Fruit fly (Drosophila melanogaster) whole organism, embryonic: ENCODE measurements around the gene CG32280.

ENCODE experiments used
- Blimp-1 ChIP-seq: fragments of 200-800 bp; sonication (Bioruptor generic); optimal IDR thresholded peaks from 3 replicates; lab custom pipeline; 2018; ENCODE audit warnings: missing biosample characterization, missing genetic modification characterization, mild to moderate bottlenecking, moderate library complexity, missing genetic modification reagents
- BtbVII ChIP-seq: fragments of 200-800 bp; sonication (Bioruptor generic); optimal IDR thresholded peaks from 3 replicates; lab custom pipeline; 2017; ENCODE audit warnings: missing biosample characterization, mild to moderate bottlenecking, missing genetic modification characterization
- Bteb2 ChIP-seq: fragments of 200-800 bp; sonication (Bioruptor generic); optimal IDR thresholded peaks from 2 replicates; lab custom pipeline; 2016; ENCODE audit warnings: missing biosample characterization, missing genetic modification characterization
- CG10462 ChIP-seq: fragments of 200-800 bp; sonication (Bioruptor generic); optimal IDR thresholded peaks from 2 replicates; lab custom pipeline; 2016; ENCODE audit warnings: missing biosample characterization, missing genetic modification characterization
- CG10543 ChIP-seq: fragments of 200-800 bp; sonication (Bioruptor generic); optimal IDR thresholded peaks from 3 replicates; lab custom pipeline; 2017; ENCODE audit warnings: missing biosample characterization, mild to moderate bottlenecking, missing genetic modification characterization, moderate library complexity
- CG11398 ChIP-seq: fragments of 200-800 bp; sonication (Bioruptor generic); optimal IDR thresholded peaks from 2 replicates; lab custom pipeline; 2016; ENCODE audit warnings: missing biosample characterization, missing genetic modification characterization
- CG11456 ChIP-seq: fragments of 200-800 bp; sonication (Bioruptor generic); IDR thresholded peaks from 3 replicates; pipeline ENCODE4 v1.3.6; 2022; ENCODE audit warnings: missing biosample characterization, missing genetic modification characterization
- CG11695 ChIP-seq: fragments of 200-800 bp; sonication (Bioruptor generic); IDR thresholded peaks from 3 replicates; pipeline ENCODE4 v1.3.6; 2022; ENCODE audit warnings: missing biosample characterization, missing genetic modification characterization
- CG12104 ChIP-seq: fragments of 200-800 bp; sonication (Bioruptor generic); optimal IDR thresholded peaks from 3 replicates; lab custom pipeline; 2016; ENCODE audit warnings: missing biosample characterization, missing genetic modification characterization
- CG12155 ChIP-seq: fragments of 200-800 bp; sonication (Bioruptor generic); optimal IDR thresholded peaks from 3 replicates; lab custom pipeline; 2016; ENCODE audit warnings: missing biosample characterization, missing genetic modification characterization
- CG17568 ChIP-seq: fragments of 200-800 bp; sonication (Bioruptor generic); optimal IDR thresholded peaks from 2 replicates; lab custom pipeline; 2018; ENCODE audit warnings: missing biosample characterization, mild to moderate bottlenecking, missing genetic modification characterization, moderate library complexity
- CG18619 ChIP-seq: fragments of 200-800 bp; sonication (Bioruptor generic); optimal IDR thresholded peaks from 3 replicates; lab custom pipeline; 2017; ENCODE audit warnings: missing biosample characterization, mild to moderate bottlenecking, missing genetic modification characterization
- CG31388 ChIP-seq: fragments of 200-800 bp; sonication (Bioruptor generic); optimal IDR thresholded peaks from 2 replicates; lab custom pipeline; 2016; ENCODE audit warnings: missing biosample characterization, missing genetic modification characterization
- CG32767 ChIP-seq: fragments of 200-800 bp; sonication (Bioruptor generic); IDR thresholded peaks from 2 replicates; pipeline ENCODE4 v1.3.6; 2022; ENCODE audit warnings: missing biosample characterization, missing genetic modification characterization
- CG3726 ChIP-seq: fragments of 200-800 bp; sonication (Bioruptor generic); IDR thresholded peaks from 3 replicates; pipeline ENCODE4, ENCODE4 v1.3.6; 2022; ENCODE audit warnings: missing biosample characterization, missing genetic modification characterization
- CG42726 ChIP-seq: fragments of 200-800 bp; sonication (Bioruptor generic); IDR thresholded peaks from 2 replicates; pipeline ENCODE4 v1.3.6; 2022; ENCODE audit warnings: missing biosample characterization, missing genetic modification characterization; ENCODE audit not compliant: partially characterized antibody
- CG4360 ChIP-seq: fragments of 200-800 bp; sonication (Bioruptor generic); IDR thresholded peaks from 2 replicates; pipeline ENCODE4 v1.3.6; 2022; ENCODE audit warnings: missing biosample characterization, missing genetic modification characterization
- CG6765 ChIP-seq: fragments of 200-800 bp; sonication (Bioruptor generic); optimal IDR thresholded peaks from 3 replicates; lab custom pipeline; 2017; ENCODE audit warnings: missing biosample characterization, mild to moderate bottlenecking, missing genetic modification characterization
- Camta ChIP-seq: fragments of 200-800 bp; sonication (Bioruptor generic); optimal IDR thresholded peaks from 2 replicates; lab custom pipeline; 2016; ENCODE audit warnings: missing biosample characterization, missing genetic modification characterization
- Doc3 ChIP-seq: fragments of 200-800 bp; sonication (Bioruptor generic); IDR thresholded peaks from 3 replicates; pipeline ENCODE4 v1.3.6; 2022; ENCODE audit warnings: missing biosample characterization, missing genetic modification characterization; ENCODE audit not compliant: partially characterized antibody
- E2f2 ChIP-seq: fragments of 200-800 bp; sonication (Bioruptor generic); IDR thresholded peaks from 2 replicates; pipeline ENCODE4 v1.3.6; 2022; ENCODE audit warnings: missing biosample characterization, missing genetic modification characterization
- Gsc ChIP-seq: fragments of 200-800 bp; sonication (Bioruptor generic); IDR thresholded peaks from 2 replicates; pipeline ENCODE4 v1.3.6; 2022; ENCODE audit warnings: missing biosample characterization, missing genetic modification characterization
- Gug ChIP-seq: fragments of 200-800 bp; sonication (Bioruptor generic); IDR thresholded peaks from 4 replicates; pipeline ENCODE4 v1.3.6; 2022; ENCODE audit warnings: missing biosample characterization, missing genetic modification characterization
- HHEX ChIP-seq: fragments of 200-800 bp; sonication (Bioruptor generic); optimal IDR thresholded peaks from 3 replicates; lab custom pipeline; 2017; ENCODE audit warnings: missing biosample characterization, mild to moderate bottlenecking, missing genetic modification characterization, missing genetic modification reagents
- Hr78 ChIP-seq, 2 experiments: fragments of 200-800 bp in 1 of 2; fragments of >200 bp in 1 of 2; sonication (Bioruptor generic) in 1 of 2; optimal IDR thresholded peaks; 2 replicates each; lab custom pipeline; 2017 to 2019; ENCODE audit warnings: missing biosample characterization in 2 of 2, missing genetic modification characterization in 2 of 2, mild to moderate bottlenecking in 1 of 2, moderate library complexity in 1 of 2
- MESR4 ChIP-seq: fragments of 200-800 bp; sonication (Bioruptor generic); optimal IDR thresholded peaks from 2 replicates; lab custom pipeline; 2018; ENCODE audit warnings: missing biosample characterization, mild to moderate bottlenecking, missing genetic modification characterization, moderate library complexity
- Med ChIP-seq: fragments of 200-800 bp; sonication (Bioruptor generic); peaks from one replicate; lab custom pipeline; 2016; ENCODE audit warnings: missing biosample characterization, missing genetic modification characterization, mild to moderate bottlenecking, inconsistent platforms, moderate library complexity
- Nf-YB ChIP-seq: fragments of 200-800 bp; sonication (Bioruptor generic); optimal IDR thresholded peaks from 3 replicates; lab custom pipeline; 2019; ENCODE audit warnings: missing biosample characterization, mild to moderate bottlenecking, missing genetic modification characterization, moderate library complexity
- Nf-YC ChIP-seq: fragments of 200-800 bp; optimal IDR thresholded peaks from 3 replicates; lab custom pipeline; 2019; ENCODE audit warnings: missing biosample characterization, mild to moderate bottlenecking, missing genetic modification characterization, moderate library complexity
- Ptx1 ChIP-seq: fragments of 200-800 bp; sonication (Bioruptor generic); IDR thresholded peaks from 2 replicates; pipeline ENCODE4 v1.3.6; 2022; ENCODE audit warnings: missing biosample characterization, missing genetic modification characterization
- Sox102F ChIP-seq: fragments of 200-800 bp; sonication (Bioruptor generic); optimal IDR thresholded peaks from 2 replicates; lab custom pipeline; 2018; ENCODE audit warnings: missing biosample characterization, mild to moderate bottlenecking, missing genetic modification characterization, moderate library complexity
- Ssrp ChIP-seq: fragments of 200-800 bp; sonication (Bioruptor generic); optimal IDR thresholded peaks from 2 replicates; lab custom pipeline; 2018; ENCODE audit warnings: missing biosample characterization, mild to moderate bottlenecking, missing genetic modification characterization, moderate library complexity
- Stat92E ChIP-seq, 3 experiments: fragments of >200 bp in 2 of 3; fragments of 200-800 bp in 1 of 3; sonication (Bioruptor generic) in 1 of 3; optimal IDR thresholded peaks; 2 replicates each; lab custom pipeline; 2017 to 2019; ENCODE audit warnings: missing biosample characterization in 3 of 3, missing genetic modification characterization in 3 of 3, mild to moderate bottlenecking in 1 of 3, moderate library complexity in 1 of 3
- bsh ChIP-seq, 2 experiments: fragments of 200-800 bp; sonication (Bioruptor generic); optimal IDR thresholded peaks; 2 replicates each; lab custom pipeline; 2017 to 2018; ENCODE audit warnings: mild to moderate bottlenecking in 2 of 2, missing biosample characterization in 2 of 2, missing genetic modification characterization in 2 of 2, moderate library complexity in 1 of 2
- dan ChIP-seq: fragments of 200-800 bp; sonication (Bioruptor generic); IDR thresholded peaks from 2 replicates; pipeline ENCODE4 v1.3.6; 2022; ENCODE audit warnings: missing biosample characterization, missing genetic modification characterization
- dmrt99B ChIP-seq: fragments of 200-800 bp; sonication (Bioruptor generic); optimal IDR thresholded peaks from 2 replicates; lab custom pipeline; 2018; ENCODE audit warnings: missing biosample characterization, mild to moderate bottlenecking, missing genetic modification characterization, moderate library complexity
- dpn ChIP-seq, 2 experiments: fragments of 200-800 bp; sonication (Bioruptor generic); optimal IDR thresholded peaks; 3 replicates each; lab custom pipeline; 2016; ENCODE audit warnings: missing biosample characterization in 2 of 2, missing genetic modification characterization in 2 of 2
- exex ChIP-seq: fragments of 200-800 bp; sonication (Bioruptor generic); optimal IDR thresholded peaks from 4 replicates; lab custom pipeline; 2018; ENCODE audit warnings: missing biosample characterization, mild to moderate bottlenecking, missing genetic modification characterization, moderate library complexity
- h ChIP-seq: fragments of >200 bp; optimal IDR thresholded peaks from 2 replicates; lab custom pipeline; 2017
- inv ChIP-seq: fragments of 200-800 bp; sonication (Bioruptor generic); IDR thresholded peaks from 2 replicates; pipeline ENCODE4 v1.3.6; 2022; ENCODE audit warnings: missing biosample characterization, missing genetic modification characterization; ENCODE audit not compliant: partially characterized antibody
- jing ChIP-seq: fragments of 200-800 bp; sonication (Bioruptor generic); optimal IDR thresholded peaks from 2 replicates; lab custom pipeline; 2018; ENCODE audit warnings: missing biosample characterization, mild to moderate bottlenecking, missing genetic modification characterization
- nerfin-1 ChIP-seq: fragments of 200-800 bp; sonication (Bioruptor generic); optimal IDR thresholded peaks from 3 replicates; lab custom pipeline; 2019; ENCODE audit warnings: missing biosample characterization, mild to moderate bottlenecking, missing genetic modification characterization, moderate library complexity
- psq ChIP-seq: fragments of 200-800 bp; sonication (Bioruptor generic); optimal IDR thresholded peaks from 2 replicates; lab custom pipeline; 2017; ENCODE audit warnings: missing biosample characterization, missing genetic modification characterization
- sens ChIP-seq: fragments of 200-800 bp; sonication (Bioruptor generic); peaks from one replicate; lab custom pipeline; 2016; ENCODE audit warnings: missing biosample characterization, missing genetic modification characterization
- sob ChIP-seq: fragments of 200-800 bp; sonication (Bioruptor generic); IDR thresholded peaks from 2 replicates; pipeline ENCODE4 v1.3.6; 2022; ENCODE audit warnings: missing biosample characterization, missing genetic modification characterization
- tap ChIP-seq: fragments of 200-800 bp; optimal IDR thresholded peaks from 3 replicates; lab custom pipeline; 2019; ENCODE audit warnings: missing biosample characterization, mild to moderate bottlenecking, missing genetic modification characterization, moderate library complexity
- tll ChIP-seq, 2 experiments: fragments of 200-800 bp in 1 of 2; fragments of >200 bp in 1 of 2; sonication (Bioruptor generic) in 1 of 2; optimal IDR thresholded peaks; 2 replicates each; lab custom pipeline; 2017 to 2019; ENCODE audit warnings: missing biosample characterization in 2 of 2, missing genetic modification characterization in 2 of 2, mild to moderate bottlenecking in 1 of 2, moderate library complexity in 1 of 2
- toy ChIP-seq: fragments of 200-800 bp; sonication (Bioruptor generic); IDR thresholded peaks from 2 replicates; pipeline ENCODE4 v1.3.6; 2022; ENCODE audit warnings: missing biosample characterization, missing genetic modification characterization
- tx ChIP-seq: fragments of 200-800 bp; sonication (Bioruptor generic); optimal IDR thresholded peaks from 2 replicates; lab custom pipeline; 2016; ENCODE audit warnings: missing biosample characterization, missing genetic modification characterization
- unc-4 ChIP-seq: fragments of 200-800 bp; sonication (Bioruptor generic); IDR thresholded peaks from 2 replicates; pipeline ENCODE4 v1.3.6; 2022; ENCODE audit warnings: missing biosample characterization, missing genetic modification characterization; ENCODE audit not compliant: partially characterized antibody

The CG32280 gene

DNA sequence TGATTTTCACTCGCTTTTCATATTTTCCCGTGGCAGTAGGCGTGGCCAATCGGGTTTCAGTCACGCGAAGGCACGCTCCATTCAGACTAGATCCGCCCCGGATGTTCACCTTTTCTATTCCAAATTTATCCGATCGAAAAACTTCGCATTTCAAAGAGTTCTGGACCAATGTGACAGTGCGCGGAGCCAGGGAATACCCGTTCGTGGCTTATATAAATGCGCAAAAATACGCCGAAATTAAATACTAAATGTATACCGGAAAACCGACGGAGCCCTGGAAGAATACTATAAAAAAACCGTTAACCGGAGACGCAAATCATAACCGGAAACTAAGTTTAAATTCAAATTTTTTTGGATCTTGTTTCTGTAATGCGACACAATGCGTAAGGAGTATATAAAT, 37.4 kb upstream of the CG32280 start, which contains the start of gene promL (continued):
- TF ChIP-seq Med (GFP tag; lab: Kevin White, UChicago): peak; percentile 95
- peak; percentile 75 for TF ChIP-seq sens (GFP tag; lab: Kevin White, UChicago)
- peak; percentile 69 for TF ChIP-seq HHEX (GFP tag; lab: Kevin White, UChicago)
- no peak for TF ChIP-seq jing
- TF ChIP-seq tll (GFP tag; optimal IDR thresholded peaks at IDR 0.05; lab: Kevin White, UChicago): no peak
- no peak for TF ChIP-seq dan (GFP tag; lab: Robert Waterston, UW)
- no peak for TF ChIP-seq unc-4 (GFP tag; lab: Robert Waterston, UW)
- TF ChIP-seq Ptx1 (GFP tag; lab: Robert Waterston, UW): peak; percentile 32; the same call in 1 of the 2 replicates
- no peak; the same call in 1 of the 2 replicates for TF ChIP-seq CG4360 (GFP tag; lab: Robert Waterston, UW)
- TF ChIP-seq psq: no peak
- TF ChIP-seq sob (GFP tag; lab: Robert Waterston, UW): peak; percentile 47; the same call in 1 of the 2 replicates
- TF ChIP-seq Gug: no peak
- TF ChIP-seq CG11695: peak; percentile 47; the same call in 1 of the 3 replicates
- no peak for TF ChIP-seq CG31388
- TF ChIP-seq Stat92E (GFP tag; optimal IDR thresholded peaks at IDR 0.05; lab: Kevin White, UChicago): peak in 1 of 3 experiments; percentile 86
- TF ChIP-seq Sox102F (GFP tag; lab: Kevin White, UChicago): no peak
- TF ChIP-seq E2f2 (GFP tag; lab: Robert Waterston, UW): peak; percentile 82
- TF ChIP-seq bsh (GFP tag; optimal IDR thresholded peaks at IDR 0.05; lab: Kevin White, UChicago): peak in 1 of 2 experiments; percentile 41
- no peak for TF ChIP-seq exex (tag; lab: Kevin White, UChicago)
- no peak for TF ChIP-seq Ssrp (tag; lab: Kevin White, UChicago)
- TF ChIP-seq CG12155: no peak
- peak; percentile 58 for TF ChIP-seq Nf-YB (GFP tag; lab: Kevin White, UChicago)
- TF ChIP-seq CG32767 (GFP tag; lab: Robert Waterston, UW): peak; percentile 38; the same call in 1 of the 2 replicates
- TF ChIP-seq toy (GFP tag; lab: Robert Waterston, UW): no peak
- TF ChIP-seq CG10543 (GFP tag; lab: Kevin White, UChicago): peak; percentile 76
- TF ChIP-seq inv (GFP tag; lab: Robert Waterston, UW): no peak
- peak; percentile 48 for TF ChIP-seq CG10462 (GFP tag; lab: Kevin White, UChicago)
- TF ChIP-seq CG17568 (GFP tag; lab: Kevin White, UChicago): peak; percentile 74
- peak; percentile 57 for TF ChIP-seq Camta (GFP tag; lab: Kevin White, UChicago)
- TF ChIP-seq CG6765: peak; percentile 81
- no peak for TF ChIP-seq Gsc (GFP tag; lab: Robert Waterston, UW)
- TF ChIP-seq dmrt99B (tag; lab: Kevin White, UChicago): peak; percentile 26
- TF ChIP-seq Blimp-1 (GFP tag; lab: Kevin White, UChicago): peak; percentile 43
- no peak for TF ChIP-seq Hr78 (GFP tag; optimal IDR thresholded peaks at IDR 0.05; lab: Kevin White, UChicago)
- TF ChIP-seq Nf-YC (tag; lab: Kevin White, UChicago): peak; percentile 59
- no peak for TF ChIP-seq h
- TF ChIP-seq BtbVII (GFP tag; lab: Kevin White, UChicago): peak; percentile 20
- TF ChIP-seq MESR4: peak; percentile 89
- no peak for TF ChIP-seq CG11456
- TF ChIP-seq tx (GFP tag; lab: Kevin White, UChicago): no peak
- TF ChIP-seq CG42726 (GFP tag; lab: Robert Waterston, UW): peak; percentile 48; the same call in 1 of the 2 replicates
- TF ChIP-seq dpn (GFP tag; optimal IDR thresholded peaks at IDR 0.05; lab: Kevin White, UChicago): peak in 1 of 2 experiments; percentile 43
- TF ChIP-seq Bteb2 (GFP tag; lab: Kevin White, UChicago): peak; percentile 79
- peak; percentile 59 for TF ChIP-seq CG12104 (GFP tag; lab: Kevin White, UChicago)
- peak; percentile 64 for TF ChIP-seq CG18619 (GFP tag; lab: Kevin White, UChicago)
- peak; percentile 51 for TF ChIP-seq CG11398 (GFP tag; lab: Kevin White, UChicago)
- no peak for TF ChIP-seq CG3726 (GFP tag; lab: Robert Waterston, UW)
- TF ChIP-seq tap: peak; percentile 12
- TF ChIP-seq nerfin-1 (tag; lab: Kevin White, UChicago): peak; percentile 57
- TF ChIP-seq Doc3 (GFP tag; lab: Robert Waterston, UW): no peak
